Worm (Caenorhabditis elegans) whole organism, L1 larva: Measurements from ENCODE around the gene Y47D3A.20.

ENCODE experiments used
- F16B12.6 ChIP-seq: fragments of 150-350 bp; optimal IDR thresholded peaks from 2 replicates; lab custom pipeline; 2014; ENCODE audit warnings: missing biosample characterization, missing genetic modification characterization
- blmp-1 ChIP-seq: fragments of 150-350 bp; optimal IDR thresholded peaks from 2 replicates; lab custom pipeline; 2014; ENCODE audit warnings: missing biosample characterization, missing genetic modification characterization
- egl-27 ChIP-seq, 2 experiments: fragments of 150-350 bp in 1 of 2; sonication (generic microtip); optimal IDR thresholded peaks; 3 replicates each; lab custom pipeline; 2017 to 2018; ENCODE audit warnings: missing biosample characterization in 2 of 2, missing genetic modification characterization in 2 of 2, missing genetic modification reagents in 2 of 2
- lin-13 ChIP-seq: fragments of 150-350 bp; optimal IDR thresholded peaks from 2 replicates; lab custom pipeline; 2014; ENCODE audit warnings: missing biosample characterization, missing genetic modification reagents, missing genetic modification characterization
- lin-15B ChIP-seq: fragments of 150-350 bp; sonication (generic microtip); optimal IDR thresholded peaks from 3 replicates; lab custom pipeline; 2014; ENCODE audit warnings: missing biosample characterization, missing genetic modification characterization
- mdl-1 ChIP-seq, 2 experiments: fragments of 150-350 bp; optimal IDR thresholded peaks; 2 replicates each; lab custom pipeline; 2014 to 2017; ENCODE audit warnings: missing biosample characterization in 2 of 2, missing genetic modification characterization in 2 of 2, inconsistent platforms in 1 of 2
- nhr-12 ChIP-seq: sonication (generic microtip); optimal IDR thresholded peaks from 2 replicates; lab custom pipeline; 2017; ENCODE audit warnings: missing biosample characterization, missing genetic modification characterization
- nhr-237 ChIP-seq: fragments of 150-350 bp; optimal IDR thresholded peaks from 2 replicates; lab custom pipeline; 2014; ENCODE audit warnings: missing biosample characterization, missing genetic modification characterization
- nhr-28 ChIP-seq: fragments of 150-350 bp; optimal IDR thresholded peaks from 2 replicates; lab custom pipeline; 2014; ENCODE audit warnings: missing biosample characterization, missing genetic modification characterization
- skn-1 ChIP-seq: fragments of 150-350 bp; optimal IDR thresholded peaks from 2 replicates; lab custom pipeline; 2014; ENCODE audit warnings: missing biosample characterization, missing genetic modification characterization
- snpc-4 ChIP-seq: fragments of 150-350 bp; optimal IDR thresholded peaks from 2 replicates; lab custom pipeline; 2014; ENCODE audit warnings: missing biosample characterization, missing genetic modification characterization

DNA sequence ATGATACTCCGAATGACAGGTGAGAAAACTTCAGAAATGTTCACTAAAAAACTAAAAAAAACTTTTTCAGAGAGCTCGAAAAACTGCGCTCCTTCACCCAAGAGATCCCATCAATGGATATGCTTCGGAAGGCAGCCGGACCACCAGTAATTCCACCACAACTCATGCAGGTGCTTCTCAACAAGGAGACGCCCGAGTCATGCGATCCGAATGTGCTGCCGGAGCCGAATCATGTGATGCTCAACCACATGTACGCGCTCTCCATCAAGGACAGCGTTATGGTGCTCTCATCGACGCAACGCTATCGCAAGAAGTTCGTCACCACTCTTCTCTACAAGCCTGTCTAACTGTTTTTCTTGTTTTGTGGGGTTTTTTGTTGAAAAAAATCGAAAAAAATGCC, 37.1 kb upstream of the Y47D3A.20 start:
- no peak for TF ChIP-seq blmp-1 (tag; lab: Kevin White, UChicago)
- no peak for TF ChIP-seq nhr-12 (tag; lab: Kevin White, UChicago)
- TF ChIP-seq mdl-1 (tag; optimal IDR thresholded peaks at IDR 0.05; lab: Kevin White, UChicago), result no peak
- no peak for TF ChIP-seq lin-15B (tag; lab: Kevin White, UChicago)
- TF ChIP-seq nhr-237, result no peak
- no peak for TF ChIP-seq snpc-4 (tag; lab: Kevin White, UChicago)
- TF ChIP-seq F16B12.6 (tag; lab: Kevin White, UChicago), result no peak
- no peak for TF ChIP-seq egl-27 (tag; optimal IDR thresholded peaks at IDR 0.05; lab: Kevin White, UChicago)
- TF ChIP-seq skn-1, result no peak
- no peak for TF ChIP-seq nhr-28 (tag; lab: Kevin White, UChicago)
- no peak for TF ChIP-seq lin-13 (GFP tag; lab: Kevin White, UChicago)
